Worm (Caenorhabditis elegans): ENCODE data around the gene saeg-1.

The saeg-1 gene

ce11 chrV:10893510-10894128 is 28.1 kb upstream of the saeg-1 start, which contains the start of gene F32D8.4:
Gene F32D8.4, minus strand, starts transcription at chrV:10893560.
- TF ChIP-seq pes-1 (GFP tag; IDR thresholded peaks at IDR 0.05) (no peak), hmg-4 (GFP tag; optimal IDR thresholded peaks at IDR 0.05) (no peak), flt-1 (GFP tag; IDR thresholded peaks at IDR 0.05) (no peak), tbx-37 (GFP tag; conservative IDR thresholded peaks at IDR 0.05) (no peak), ama-1 (optimal IDR thresholded peaks at IDR 0.05) (no peak), B0310.2 (tag; optimal IDR thresholded peaks at IDR 0.05) (no peak), scrt-1 (GFP tag; IDR thresholded peaks at IDR 0.05) (no peak), ceh-13 (GFP tag; optimal IDR thresholded peaks at IDR 0.05) (no peak), aly-1 (tag; optimal IDR thresholded peaks at IDR 0.05) (no peak), F13C5.2 (tag; optimal IDR thresholded peaks at IDR 0.05) (no peak)

- TF ChIP-seq flt-1 (GFP tag; IDR thresholded peaks at IDR 0.05): no peak
- TF ChIP-seq sea-1 (GFP tag; conservative IDR thresholded peaks at IDR 0.05): no peak
- no peak for TF ChIP-seq ets-7 (tag; optimal IDR thresholded peaks at IDR 0.05)
- TF ChIP-seq B0310.2 (tag; optimal IDR thresholded peaks at IDR 0.05): no peak
- TF ChIP-seq hmg-4 (GFP tag; optimal IDR thresholded peaks at IDR 0.05): no peak
- TF ChIP-seq aly-1 (tag; optimal IDR thresholded peaks at IDR 0.05): no peak
- no peak for TF ChIP-seq F13C5.2 (tag; optimal IDR thresholded peaks at IDR 0.05)
- TF ChIP-seq tra-4 (tag; optimal IDR thresholded peaks at IDR 0.05): no peak
- no peak for TF ChIP-seq hnd-1 (tag; optimal IDR thresholded peaks at IDR 0.05)
- TF ChIP-seq scrt-1 (GFP tag; IDR thresholded peaks at IDR 0.05): no peak
- no peak for TF ChIP-seq ceh-36 (tag; optimal IDR thresholded peaks at IDR 0.05)
- no peak for TF ChIP-seq ceh-13 (GFP tag; optimal IDR thresholded peaks at IDR 0.05)
Observed at ce11 chrV:10890980-10891379, 25.5 kb upstream of the saeg-1 start, which contains the start of gene F32D8.12. Gene F32D8.12, minus strand, starts transcription at chrV:10891027.

- TF ChIP-seq tbx-37 (GFP tag; conservative IDR thresholded peaks at IDR 0.05): no peak
- no peak for TF ChIP-seq ceh-36 (tag; optimal IDR thresholded peaks at IDR 0.05)
- TF ChIP-seq tbx-11 (GFP tag; IDR thresholded peaks at IDR 0.05): no peak
- TF ChIP-seq tra-4 (tag; optimal IDR thresholded peaks at IDR 0.05): no peak
- TF ChIP-seq B0310.2 (tag; optimal IDR thresholded peaks at IDR 0.05): no peak
- no peak for TF ChIP-seq ceh-13 (GFP tag; optimal IDR thresholded peaks at IDR 0.05)
- no peak for TF ChIP-seq sea-1 (GFP tag; conservative IDR thresholded peaks at IDR 0.05)
- no peak for TF ChIP-seq pes-1 (GFP tag; IDR thresholded peaks at IDR 0.05)
- no peak for TF ChIP-seq hmbx-1 (tag; optimal IDR thresholded peaks at IDR 0.05)
- TF ChIP-seq hmg-4 (GFP tag; optimal IDR thresholded peaks at IDR 0.05): no peak
- TF ChIP-seq F13C5.2 (tag; optimal IDR thresholded peaks at IDR 0.05): no peak
- TF ChIP-seq hnd-1 (tag; optimal IDR thresholded peaks at IDR 0.05): no peak
- TF ChIP-seq ama-1 (optimal IDR thresholded peaks at IDR 0.05): no peak
- no peak for TF ChIP-seq aly-1 (tag; optimal IDR thresholded peaks at IDR 0.05)
- TF ChIP-seq ets-7 (tag; optimal IDR thresholded peaks at IDR 0.05): no peak
- no peak for TF ChIP-seq scrt-1 (GFP tag; IDR thresholded peaks at IDR 0.05)
- no peak for TF ChIP-seq flt-1 (GFP tag; IDR thresholded peaks at IDR 0.05)
Observed at ce11 chrV:10889774-10890173, 24.3 kb upstream of the saeg-1 start.

ce11 chrV:10889036-10889435 is 23.5 kb upstream of the saeg-1 start, which contains the start of gene F32D8.11:
Gene F32D8.11, minus strand, starts transcription at chrV:10889136.
- TF ChIP-seq B0310.2 (tag; optimal IDR thresholded peaks at IDR 0.05) (no peak), scrt-1 (GFP tag; IDR thresholded peaks at IDR 0.05) (no peak), ceh-13 (GFP tag; optimal IDR thresholded peaks at IDR 0.05) (no peak)

ce11 chrV:10888153-10888552 is 22.7 kb upstream of the saeg-1 start:
- TF ChIP-seq pes-1 (GFP tag; IDR thresholded peaks at IDR 0.05) (no peak), aly-1 (tag; optimal IDR thresholded peaks at IDR 0.05) (no peak), B0310.2 (tag; optimal IDR thresholded peaks at IDR 0.05) (no peak), flt-1 (GFP tag; IDR thresholded peaks at IDR 0.05) (no peak), ceh-36 (tag; optimal IDR thresholded peaks at IDR 0.05) (no peak), ceh-13 (GFP tag; optimal IDR thresholded peaks at IDR 0.05) (no peak), ama-1 (optimal IDR thresholded peaks at IDR 0.05) (no peak), tbx-37 (GFP tag; conservative IDR thresholded peaks at IDR 0.05) (no peak), ets-7 (tag; optimal IDR thresholded peaks at IDR 0.05) (no peak), hnd-1 (tag; optimal IDR thresholded peaks at IDR 0.05) (no peak), sea-1 (GFP tag; conservative IDR thresholded peaks at IDR 0.05) (no peak), hmg-4 (GFP tag; optimal IDR thresholded peaks at IDR 0.05) (no peak), tbx-11 (GFP tag; IDR thresholded peaks at IDR 0.05) (no peak), scrt-1 (GFP tag; IDR thresholded peaks at IDR 0.05) (no peak)

ce11 chrV:10887564-10887963 is 22.1 kb upstream of the saeg-1 start:
- TF ChIP-seq scrt-1 (GFP tag; IDR thresholded peaks at IDR 0.05) (no peak), ets-7 (tag; optimal IDR thresholded peaks at IDR 0.05) (no peak), F13C5.2 (tag; optimal IDR thresholded peaks at IDR 0.05) (no peak), tbx-11 (GFP tag; IDR thresholded peaks at IDR 0.05) (no peak), flt-1 (GFP tag; IDR thresholded peaks at IDR 0.05) (no peak)

- TF ChIP-seq aly-1 (tag; optimal IDR thresholded peaks at IDR 0.05) (no peak), hmg-4 (GFP tag; optimal IDR thresholded peaks at IDR 0.05) (no peak), F13C5.2 (tag; optimal IDR thresholded peaks at IDR 0.05) (no peak), ets-7 (tag; optimal IDR thresholded peaks at IDR 0.05) (no peak), tbx-11 (GFP tag; IDR thresholded peaks at IDR 0.05) (no peak), hmbx-1 (tag; optimal IDR thresholded peaks at IDR 0.05) (no peak), pes-1 (GFP tag; IDR thresholded peaks at IDR 0.05) (no peak), ama-1 (optimal IDR thresholded peaks at IDR 0.05) (no peak), hnd-1 (tag; optimal IDR thresholded peaks at IDR 0.05) (no peak)
Observed at ce11 chrV:10886405-10886887, 20.9 kb upstream of the saeg-1 start, which contains the start of gene F32D8.3. Gene F32D8.3, plus strand, starts transcription at chrV:10886837.

- TF ChIP-seq tbx-37 (GFP tag; conservative IDR thresholded peaks at IDR 0.05) (no peak), ama-1 (optimal IDR thresholded peaks at IDR 0.05) (no peak), pes-1 (GFP tag; IDR thresholded peaks at IDR 0.05) (no peak), tbx-11 (GFP tag; IDR thresholded peaks at IDR 0.05) (no peak)
Observed at ce11 chrV:10883478-10883877, 18.0 kb upstream of the saeg-1 start, which contains the start of gene F32D8.2. Gene F32D8.2, plus strand, starts transcription at chrV:10883778.
